Worm (Caenorhabditis elegans) whole organism, late embryonic: ENCODE data around the gene F47B8.10.

Experiments
- elt-2 ChIP-seq: sonication (generic microtip); optimal IDR thresholded peaks from 2 replicates; lab custom pipeline; 2016; ENCODE audit warnings: missing genetic modification reagents, missing genetic modification characterization, missing compliant biosample characterization
- gmeb-2 ChIP-seq: sonication (generic microtip); optimal IDR thresholded peaks from 2 replicates; lab custom pipeline; 2016; ENCODE audit warnings: missing genetic modification characterization, inconsistent platforms, missing compliant biosample characterization
- madf-2 ChIP-seq: sonication (generic microtip); optimal IDR thresholded peaks from 2 replicates; lab custom pipeline; 2017; ENCODE audit warnings: missing genetic modification characterization, missing compliant biosample characterization

ce11 chrV:14320246-14320645 is 21.5 kb upstream of the F47B8.10 start, which contains the start of gene F47B8.14:
- TF ChIP-seq elt-2: no peak
- no peak for TF ChIP-seq madf-2
- TF ChIP-seq gmeb-2 (tag; lab: Kevin White, UChicago): no peak
